Fruit fly (Drosophila melanogaster) S2 (cell line): ENCODE measurements around the gene Hus1-like.

Experiments used
- CG8478 ChIP-seq: fragments of >200 bp; optimal IDR thresholded peaks from 2 replicates; lab custom pipeline; 2018
- CTCF ChIP-seq, 2 experiments: fragments of >200 bp; optimal IDR thresholded peaks; 2 replicates each; lab custom pipeline; 2018

- TF ChIP-seq CTCF (optimal IDR thresholded peaks at IDR 0.05; lab: Kevin White, UChicago) (no peak), CG8478 (lab: Kevin White, UChicago) (no peak)
Measured at dm6 chr3R:4768711-4769239, 43.1 kb downstream of the Hus1-like start.
